Worm (Caenorhabditis elegans) whole organism, young adult: Measurements from ENCODE around the gene K02F6.8.
"Not testable (repeated sequence)": the region's sequence is repeated elsewhere in the genome, so short reads cannot be mapped to it uniquely, and the experiment has no call there.

ENCODE experiments used
- B0035.1 ChIP-seq: sonication (generic microtip); optimal IDR thresholded peaks from 2 replicates; lab custom pipeline; 2016; ENCODE audit warnings: missing genetic modification characterization, mild to moderate bottlenecking, missing compliant biosample characterization, missing genotype, missing genetic modification reagents
- B0261.1 ChIP-seq: sonication (generic microtip); optimal IDR thresholded peaks from 2 replicates; lab custom pipeline; 2016; ENCODE audit warnings: mild to moderate bottlenecking, missing genetic modification characterization, moderate library complexity, missing compliant biosample characterization
- B0336.3 ChIP-seq: fragments of 200-800 bp; sonication (Bioruptor generic); IDR thresholded peaks from 2 replicates; pipeline ENCODE4 v1.3.6; 2022; ENCODE audit warnings: missing genetic modification characterization, missing compliant biosample characterization
- F10E7.11 ChIP-seq: sonication (generic microtip); optimal IDR thresholded peaks from 2 replicates; lab custom pipeline; 2017; ENCODE audit warnings: mild to moderate bottlenecking, missing genetic modification characterization, moderate library complexity, missing compliant biosample characterization
- F23B12.7 ChIP-seq: sonication (generic microtip); optimal IDR thresholded peaks from 2 replicates; lab custom pipeline; 2017; ENCODE audit warnings: missing genetic modification characterization, mild to moderate bottlenecking, missing compliant biosample characterization, antibody characterized with exemption, moderate library complexity; ENCODE audit not compliant: insufficient read depth
- F49E8.2 ChIP-seq: sonication (generic microtip); optimal IDR thresholded peaks from 3 replicates; lab custom pipeline; 2017; ENCODE audit warnings: missing genetic modification characterization, mild to moderate bottlenecking, missing compliant biosample characterization, antibody characterized with exemption, moderate library complexity; ENCODE audit not compliant: insufficient read depth
- K12H6.12 ChIP-seq: fragments of 200-800 bp; sonication (Bioruptor generic); optimal IDR thresholded peaks from 2 replicates; lab custom pipeline; 2018; ENCODE audit warnings: mild to moderate bottlenecking, missing genetic modification characterization, missing compliant biosample characterization
- T07F8.4 ChIP-seq: sonication (generic microtip); optimal IDR thresholded peaks from 2 replicates; lab custom pipeline; 2016; ENCODE audit warnings: mild to moderate bottlenecking, missing genetic modification characterization, moderate library complexity, missing compliant biosample characterization
- T26A5.8 ChIP-seq: sonication (generic microtip); optimal IDR thresholded peaks from 2 replicates; lab custom pipeline; 2016; ENCODE audit warnings: missing genetic modification characterization, missing compliant biosample characterization
- Y56A3A.18 ChIP-seq: fragments of 200-800 bp; sonication (Bioruptor generic); IDR thresholded peaks from 2 replicates; pipeline ENCODE4 v1.3.6; 2022; ENCODE audit warnings: missing genetic modification reagents, missing genetic modification characterization, missing compliant biosample characterization
- atf-7 ChIP-seq: sonication (generic microtip); optimal IDR thresholded peaks from 2 replicates; lab custom pipeline; 2017; ENCODE audit warnings: mild to moderate bottlenecking, missing genetic modification characterization, missing compliant biosample characterization
- attf-5 ChIP-seq: fragments of 200-800 bp; sonication (Bioruptor generic); optimal IDR thresholded peaks from 2 replicates; lab custom pipeline; 2018; ENCODE audit warnings: mild to moderate bottlenecking, missing genetic modification characterization, missing compliant biosample characterization
- bed-2 ChIP-seq: fragments of 200-800 bp; sonication (Bioruptor generic); IDR thresholded peaks from 2 replicates; pipeline ENCODE4 v1.3.6; 2022; ENCODE audit warnings: missing genetic modification reagents, missing genetic modification characterization, missing compliant biosample characterization
- ceh-40 ChIP-seq: fragments of 200-800 bp; sonication (Bioruptor generic); IDR thresholded peaks from 2 replicates; pipeline ENCODE4 v1.3.6; 2022; ENCODE audit warnings: missing genetic modification characterization, missing compliant biosample characterization
- die-1 ChIP-seq: sonication (generic microtip); optimal IDR thresholded peaks from 2 replicates; lab custom pipeline; 2016; ENCODE audit warnings: missing genotype, mild to moderate bottlenecking, missing genetic modification characterization, missing compliant biosample characterization
- dpl-1 ChIP-seq: fragments of 150-350 bp; optimal IDR thresholded peaks from 2 replicates; lab custom pipeline; 2014; ENCODE audit warnings: missing biosample characterization, missing genetic modification reagents, missing genetic modification characterization
- gei-17 ChIP-seq: fragments of 200-800 bp; sonication (Bioruptor generic); optimal IDR thresholded peaks from 2 replicates; lab custom pipeline; 2018; ENCODE audit warnings: mild to moderate bottlenecking, missing genetic modification characterization, missing compliant biosample characterization
- hlh-12 ChIP-seq: sonication (generic microtip); optimal IDR thresholded peaks from 2 replicates; lab custom pipeline; 2016; ENCODE audit warnings: missing genetic modification characterization, missing compliant biosample characterization
- hmg-20 ChIP-seq: fragments of 200-800 bp; sonication (Bioruptor generic); IDR thresholded peaks from 2 replicates; pipeline ENCODE4 v1.3.6; 2022; ENCODE audit warnings: missing genetic modification reagents, missing genetic modification characterization, missing compliant biosample characterization
- lag-1 ChIP-seq: fragments of 200-800 bp; sonication (Bioruptor generic); IDR thresholded peaks from 2 replicates; pipeline ENCODE4 v1.3.6; 2022; ENCODE audit warnings: missing genetic modification reagents, missing genetic modification characterization, missing compliant biosample characterization
- lin-35 ChIP-seq, 3 experiments: fragments of 150-350 bp in 2 of 3; sonication (generic microtip) in 1 of 3; optimal IDR thresholded peaks; 2 replicates each; lab custom pipeline; 2014 to 2018; ENCODE audit warnings: missing biosample characterization in 3 of 3, missing genetic modification characterization in 3 of 3, missing genetic modification reagents in 3 of 3
- lin-54 ChIP-seq: fragments of 200-800 bp; sonication (Bioruptor generic); optimal IDR thresholded peaks from 2 replicates; lab custom pipeline; 2018; ENCODE audit warnings: mild to moderate bottlenecking, missing genetic modification characterization, missing compliant biosample characterization
- lir-1 ChIP-seq: fragments of 200-800 bp; sonication (Bioruptor generic); conservative IDR thresholded peaks from 2 replicates; pipeline ENCODE4 v1.3.6; 2022; ENCODE audit warnings: missing genetic modification reagents, missing genetic modification characterization, missing compliant biosample characterization
- madf-6 ChIP-seq: fragments of 200-800 bp; sonication (Bioruptor generic); IDR thresholded peaks from 2 replicates; pipeline ENCODE4 v1.3.6; 2022; ENCODE audit warnings: missing genetic modification reagents, missing genetic modification characterization, missing compliant biosample characterization
- madf-8 ChIP-seq: fragments of 200-800 bp; sonication (Bioruptor generic); conservative IDR thresholded peaks from 2 replicates; pipeline ENCODE4 v1.3.6; 2022; ENCODE audit warnings: missing genetic modification reagents, missing genetic modification characterization, missing compliant biosample characterization
- mcd-1 ChIP-seq: fragments of 200-800 bp; sonication (Bioruptor generic); IDR thresholded peaks from 2 replicates; pipeline ENCODE4 v1.3.6; 2022; ENCODE audit warnings: missing genetic modification reagents, missing genetic modification characterization, missing compliant biosample characterization
- mel-28 ChIP-seq: sonication (generic microtip); optimal IDR thresholded peaks from 2 replicates; lab custom pipeline; 2016; ENCODE audit warnings: borderline replicate concordance, mild to moderate bottlenecking, missing genetic modification characterization, missing compliant biosample characterization
- mes-4 ChIP-seq: sonication (generic microtip); optimal IDR thresholded peaks from 2 replicates; lab custom pipeline; 2016; ENCODE audit warnings: missing genotype, missing genetic modification characterization, missing compliant biosample characterization
- nfya-1 ChIP-seq: sonication (generic microtip); optimal IDR thresholded peaks from 2 replicates; lab custom pipeline; 2017; ENCODE audit warnings: antibody characterized with exemption, missing compliant biosample characterization, missing genetic modification characterization, borderline replicate concordance; ENCODE audit not compliant: insufficient read depth
- nfyb-1 ChIP-seq: fragments of 200-800 bp; sonication (Bioruptor generic); IDR thresholded peaks from 2 replicates; pipeline ENCODE4 v1.3.6; 2022; ENCODE audit warnings: missing genetic modification reagents, missing genetic modification characterization, missing compliant biosample characterization
- nhr-120 ChIP-seq: fragments of 200-800 bp; sonication (Bioruptor generic); IDR thresholded peaks from 2 replicates; pipeline ENCODE4 v1.3.6; 2022; ENCODE audit warnings: missing genetic modification characterization, missing compliant biosample characterization
- nhr-80 ChIP-seq: sonication (generic microtip); optimal IDR thresholded peaks from 2 replicates; lab custom pipeline; 2016; ENCODE audit warnings: missing genetic modification characterization, missing compliant biosample characterization
- rcor-1 ChIP-seq: fragments of 200-800 bp; sonication (Bioruptor generic); IDR thresholded peaks from 2 replicates; pipeline ENCODE4 v1.3.6; 2022; ENCODE audit warnings: missing genetic modification reagents, missing genetic modification characterization, missing compliant biosample characterization
- rec-8 ChIP-seq, 2 experiments: sonication (generic microtip); optimal IDR thresholded peaks; 2 replicates each; lab custom pipeline; 2016; ENCODE audit warnings: mild to moderate bottlenecking in 2 of 2, missing genetic modification characterization in 2 of 2, missing genetic modification reagents in 2 of 2, missing genotype in 2 of 2, missing biosample characterization in 1 of 2, missing compliant biosample characterization in 1 of 2, moderate library complexity in 1 of 2
- sdz-38 ChIP-seq: sonication (generic microtip); optimal IDR thresholded peaks from 2 replicates; lab custom pipeline; 2016; ENCODE audit warnings: missing genotype, missing genetic modification characterization, missing compliant biosample characterization
- snpc-1.1 ChIP-seq: sonication (generic microtip); optimal IDR thresholded peaks from 2 replicates; lab custom pipeline; 2017; ENCODE audit warnings: missing genetic modification characterization, mild to moderate bottlenecking, missing compliant biosample characterization, antibody characterized with exemption, moderate library complexity, missing genotype, missing genetic modification reagents; ENCODE audit not compliant: insufficient read depth
- snpc-1.3 ChIP-seq: sonication (generic microtip); optimal IDR thresholded peaks from 2 replicates; lab custom pipeline; 2017; ENCODE audit warnings: missing genetic modification characterization, mild to moderate bottlenecking, missing compliant biosample characterization, antibody characterized with exemption, moderate library complexity, missing genotype, missing genetic modification reagents; ENCODE audit not compliant: insufficient read depth
- snpc-3.4 ChIP-seq: sonication (generic microtip); optimal IDR thresholded peaks from 2 replicates; lab custom pipeline; 2017; ENCODE audit warnings: missing genetic modification characterization, mild to moderate bottlenecking, missing compliant biosample characterization, antibody characterized with exemption, moderate library complexity, missing genotype, missing genetic modification reagents
- sptf-2 ChIP-seq: fragments of 200-800 bp; sonication (Bioruptor generic); optimal IDR thresholded peaks from 2 replicates; lab custom pipeline; 2018; ENCODE audit warnings: mild to moderate bottlenecking, missing genetic modification characterization, missing compliant biosample characterization
- ztf-25 ChIP-seq: fragments of 200-800 bp; sonication (Bioruptor generic); IDR thresholded peaks from 2 replicates; pipeline ENCODE4 v1.3.6; 2022; ENCODE audit warnings: missing genetic modification reagents, missing genetic modification characterization, missing compliant biosample characterization

Gene K02F6.8

ce11 chrII:2534952-2535351 is at the start of gene K02F6.8:
Gene K02F6.8 (minus strand): TSS chrII:2535052.
- not testable (repeated sequence) for TF ChIP-seq lin-35 (GFP tag; optimal IDR thresholded peaks at IDR 0.05; lab: Kevin White, UChicago); sptf-2 (GFP tag; lab: Kevin White, UChicago); rec-8 (tag; optimal IDR thresholded peaks at IDR 0.05; lab: Kevin White, UChicago)

DNA sequence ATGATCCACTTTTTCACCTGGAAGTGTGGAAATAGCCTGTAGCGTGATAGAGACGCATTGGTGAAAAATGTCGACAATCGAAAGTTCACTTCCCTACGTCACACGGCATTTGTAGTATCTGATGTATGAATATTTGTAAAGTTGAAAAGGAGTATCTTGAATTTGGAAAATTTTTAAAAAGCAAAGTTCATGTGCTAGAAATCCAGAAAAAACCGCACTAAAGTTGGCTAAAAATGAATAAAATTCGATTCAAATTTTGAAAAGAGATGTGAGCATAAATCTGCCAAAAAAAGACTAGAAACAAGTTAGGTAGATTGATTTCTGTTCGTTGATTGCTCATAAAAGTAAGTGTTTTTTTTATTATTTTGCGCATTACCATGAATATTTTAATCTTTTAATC is 48.2 kb upstream of the K02F6.8 start, which contains the start of gene sri-74:
sri-74 (minus strand) TSS at position 101 of the 400 bp plus-strand sequence.
- TF ChIP-seq rcor-1 (GFP tag; lab: Robert Waterston, UW), result no peak
- no peak for TF ChIP-seq nhr-120 (GFP tag; lab: Robert Waterston, UW)
- no peak for TF ChIP-seq B0261.1 (tag; lab: Kevin White, UChicago)
- TF ChIP-seq lin-54 (GFP tag; lab: Kevin White, UChicago), result no peak
- TF ChIP-seq nfya-1 (tag; lab: Kevin White, UChicago), result no peak
- no peak for TF ChIP-seq B0336.3 (GFP tag; lab: Robert Waterston, UW)
- TF ChIP-seq madf-8 (GFP tag; lab: Robert Waterston, UW), result no peak
- TF ChIP-seq bed-2 (GFP tag; lab: Robert Waterston, UW), result no peak
- no peak for TF ChIP-seq K12H6.12 (tag; lab: Kevin White, UChicago)
- TF ChIP-seq sdz-38 (tag; lab: Kevin White, UChicago), result no peak
- no peak for TF ChIP-seq nhr-80 (tag; lab: Kevin White, UChicago)
- no peak for TF ChIP-seq attf-5 (GFP tag; lab: Kevin White, UChicago)
- no peak for TF ChIP-seq dpl-1 (GFP tag; lab: Kevin White, UChicago)
- no peak for TF ChIP-seq ztf-25 (GFP tag; lab: Robert Waterston, UW)
- no peak for TF ChIP-seq lag-1 (GFP tag; lab: Robert Waterston, UW)
- TF ChIP-seq atf-7 (tag; lab: Kevin White, UChicago), result no peak
- TF ChIP-seq ceh-40 (GFP tag; lab: Robert Waterston, UW), result no peak

DNA sequence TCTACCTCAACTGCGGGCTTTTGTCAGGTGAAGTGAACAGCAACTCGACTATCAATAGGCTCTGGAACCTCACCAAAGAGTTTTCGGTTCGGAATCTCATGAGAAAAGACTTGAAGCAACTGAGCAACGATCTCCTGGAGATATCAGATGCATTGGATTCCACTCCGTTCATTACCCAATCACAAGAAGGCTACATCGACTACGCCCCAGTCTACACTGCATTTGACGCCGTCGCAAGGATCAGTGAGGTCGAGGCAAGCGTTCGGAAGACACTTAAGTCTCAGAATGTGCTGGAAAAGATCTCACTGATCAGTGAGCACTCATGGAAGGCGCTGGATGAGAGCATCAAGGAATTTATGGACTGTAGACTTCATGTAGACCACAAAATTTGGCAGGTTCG is 43.4 kb upstream of the K02F6.8 start:
- TF ChIP-seq lir-1 (GFP tag; lab: Robert Waterston, UW), result no peak
- TF ChIP-seq T26A5.8 (tag; lab: Kevin White, UChicago), result no peak

- TF ChIP-seq F10E7.11 (tag; lab: Kevin White, UChicago), result peak; percentile 6
- peak; percentile 60 for TF ChIP-seq hlh-12
- TF ChIP-seq, all 124 proteins: peak for 2; not testable (repeated sequence) for 122
Observed at ce11 chrII:2570384-2570964, 35.6 kb upstream of the K02F6.8 start.

- TF ChIP-seq mcd-1 (peak; percentile 85), F49E8.2 (peak; percentile 11), F23B12.7 (tag; lab: Kevin White, UChicago) (peak; percentile 88), Y56A3A.18 (0 out of 2 replicates have a peak, but pooled peaks have one; percentile 60), snpc-1.1 (tag; lab: Kevin White, UChicago) (peak; percentile 45), atf-7 (tag; lab: Kevin White, UChicago) (no peak), gei-17 (peak; percentile 39), T07F8.4 (no peak), snpc-1.3 (tag; lab: Kevin White, UChicago) (peak; percentile 66), mel-28 (tag; lab: Kevin White, UChicago) (no peak), madf-6 (GFP tag; lab: Robert Waterston, UW) (peak; percentile 74), B0035.1 (tag; lab: Kevin White, UChicago) (no peak), lir-1 (GFP tag; lab: Robert Waterston, UW) (peak; percentile 46; the same call in 1 of the 2 replicates), snpc-3.4 (tag; lab: Kevin White, UChicago) (peak; percentile 59), mes-4 (tag; lab: Kevin White, UChicago) (no peak), nfyb-1 (0 out of 2 replicates have a peak, but pooled peaks have one; percentile 36), hmg-20 (GFP tag; lab: Robert Waterston, UW) (0 out of 2 replicates have a peak, but pooled peaks have one; percentile 26), die-1 (no peak)
Observed at ce11 chrII:2564899-2565298, 30.0 kb upstream of the K02F6.8 start, which contains the start of gene usp-39. Gene usp-39 (plus strand): TSS chrII:2565275.
